Worm (Caenorhabditis elegans): ENCODE measurements around the gene F19H6.5.

F19H6.5 gene

DNA sequence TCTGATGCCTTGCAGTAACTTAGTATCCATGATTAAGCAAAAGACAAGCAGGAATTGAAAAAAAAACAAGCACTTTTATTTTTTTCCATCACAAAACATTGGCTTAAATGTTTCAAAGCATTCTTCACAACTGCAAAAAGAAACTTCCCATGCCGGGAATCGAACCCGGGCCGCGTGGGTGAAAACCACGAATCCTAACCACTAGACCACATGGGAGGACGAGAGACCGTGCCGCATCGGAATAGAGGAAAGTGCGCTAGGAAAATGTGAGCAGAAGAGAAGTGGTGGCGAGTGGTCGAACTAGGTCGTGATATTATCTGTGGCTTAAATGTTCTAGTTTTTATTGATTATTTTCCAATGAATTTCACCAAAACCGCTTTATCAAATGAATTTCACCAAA lies 2.8 kb upstream of the F19H6.5 start:
- TF ChIP-seq tag-97 (GFP tag; IDR thresholded peaks at IDR 0.05) (no peak), F44E2.7 (GFP tag; IDR thresholded peaks at IDR 0.05) (no peak), nhr-10 (tag; optimal IDR thresholded peaks at IDR 0.05) (no peak), zfp-3 (GFP tag; conservative IDR thresholded peaks at IDR 0.05) (no peak), hif-1 (tag; optimal IDR thresholded peaks at IDR 0.05) (peak in 1 of 2 experiments; percentile 27), aly-2 (tag; optimal IDR thresholded peaks at IDR 0.05) (no peak), ceh-62 (tag; optimal IDR thresholded peaks at IDR 0.05) (no peak), nhr-28 (tag; optimal IDR thresholded peaks at IDR 0.05) (no peak), tra-1 (GFP tag; IDR thresholded peaks at IDR 0.05) (peak; percentile 24; the same call in 1 of the 2 replicates), daf-8 (GFP tag; IDR thresholded peaks at IDR 0.05) (no peak), R02D3.7 (tag; optimal IDR thresholded peaks at IDR 0.05) (no peak), ZK546.5 (tag; optimal IDR thresholded peaks at IDR 0.05) (no peak), lin-1 (GFP tag; IDR thresholded peaks at IDR 0.05) (peak; percentile 53; the same call in 1 of the 2 replicates), nhr-77 (tag; optimal IDR thresholded peaks at IDR 0.05) (peak; percentile 64), hlh-30 (tag; optimal IDR thresholded peaks at IDR 0.05; ENCODE audit: insufficient read depth) (peak; percentile 49), attf-4 (tag; optimal IDR thresholded peaks at IDR 0.05) (no peak), nhr-41 (GFP tag; IDR thresholded peaks at IDR 0.05) (peak; percentile 82; the same call in 1 of the 2 replicates), dpl-1 (GFP tag; optimal IDR thresholded peaks at IDR 0.05) (no peak), ceh-44 (GFP tag; IDR thresholded peaks at IDR 0.05) (no peak; the same call in 1 of the 2 replicates), zag-1 (tag; optimal IDR thresholded peaks at IDR 0.05) (no peak), hmg-1.1 (GFP tag; IDR thresholded peaks at IDR 0.05) (peak; percentile 90), mep-1 (tag; optimal IDR thresholded peaks at IDR 0.05) (peak; percentile 65), set-16 (GFP tag; IDR thresholded peaks at IDR 0.05) (no peak), ztf-7 (tag; optimal IDR thresholded peaks at IDR 0.05) (peak; percentile 59), ceh-20 (GFP tag; IDR thresholded peaks at IDR 0.05) (0 out of 2 replicates have a peak, but pooled peaks have one; percentile 33), nhr-11 (tag; optimal IDR thresholded peaks at IDR 0.05) (no peak), hlh-11 (tag; optimal IDR thresholded peaks at IDR 0.05) (peak; percentile 53), dmd-8 (GFP tag; IDR thresholded peaks at IDR 0.05) (peak; percentile 64; the same call in 1 of the 2 replicates), fkh-10 (GFP tag; optimal IDR thresholded peaks at IDR 0.05) (no peak), mes-2 (tag; optimal IDR thresholded peaks at IDR 0.05; ENCODE audit: poor library complexity, severe bottlenecking) (peak; percentile 81), snpc-1.2 (GFP tag; IDR thresholded peaks at IDR 0.05) (peak; percentile 84), jun-1 (tag; optimal IDR thresholded peaks at IDR 0.05) (no peak), php-3 (GFP tag; IDR thresholded peaks at IDR 0.05) (peak; percentile 65; the same call in 1 of the 2 replicates), nhr-48 (tag; optimal IDR thresholded peaks at IDR 0.05) (no peak), nhr-25 (tag; optimal IDR thresholded peaks at IDR 0.05; ENCODE audit: borderline replicate concordance, insufficient read depth) (no peak), fos-1 (tag; optimal IDR thresholded peaks at IDR 0.05) (no peak), ceh-82 (tag; optimal IDR thresholded peaks at IDR 0.05) (no peak), sdz-12 (GFP tag; optimal IDR thresholded peaks at IDR 0.05) (no peak), vab-7 (GFP tag; IDR thresholded peaks at IDR 0.05) (peak; percentile 75), F49E8.2 (tag; optimal IDR thresholded peaks at IDR 0.05; ENCODE audit: borderline replicate concordance) (no peak), mdt-29 (GFP tag; IDR thresholded peaks at IDR 0.05) (no peak), madf-9 (GFP tag; conservative IDR thresholded peaks at IDR 0.05) (peak; percentile 55; the same call in 1 of the 2 replicates), mxl-3 (GFP tag; optimal IDR thresholded peaks at IDR 0.05) (peak; percentile 39), zip-2 (tag; optimal IDR thresholded peaks at IDR 0.05) (no peak), nhr-42 (GFP tag; IDR thresholded peaks at IDR 0.05) (0 out of 2 replicates have a peak, but pooled peaks have one; percentile 41), daf-12 (tag; optimal IDR thresholded peaks at IDR 0.05) (no peak), Y5F2A.4 (GFP tag; optimal IDR thresholded peaks at IDR 0.05) (no peak), lsy-2 (tag; optimal IDR thresholded peaks at IDR 0.05) (no peak), dmd-6 (GFP tag; IDR thresholded peaks at IDR 0.05) (peak; percentile 55), ZK337.2 (GFP tag; IDR thresholded peaks at IDR 0.05) (no peak), zfp-2 (tag; optimal IDR thresholded peaks at IDR 0.05) (no peak), nhr-6 (tag; optimal IDR thresholded peaks at IDR 0.05) (no peak)
